Worm (Caenorhabditis elegans): ENCODE data around the gene ZC455.1.

Gene ZC455.1

ce11 chrV:12814481-12814882, 41.2 kb downstream of the ZC455.1 start:
- TF ChIP-seq W03F9.2 (tag; optimal IDR thresholded peaks at IDR 0.05) (no peak), him-1 (tag; optimal IDR thresholded peaks at IDR 0.05) (peak; percentile 83), dao-5 (tag; optimal IDR thresholded peaks at IDR 0.05) (no peak)

- no peak for TF ChIP-seq him-1 (tag; optimal IDR thresholded peaks at IDR 0.05)
- TF ChIP-seq W03F9.2 (tag; optimal IDR thresholded peaks at IDR 0.05): no peak
- TF ChIP-seq dao-5 (tag; optimal IDR thresholded peaks at IDR 0.05): no peak
Measured at ce11 chrV:12815386-12815785, 42.1 kb downstream of the ZC455.1 start.

ce11 chrV:12816672-12817071, 43.4 kb downstream of the ZC455.1 start:
- TF ChIP-seq W03F9.2 (tag; optimal IDR thresholded peaks at IDR 0.05) (no peak), dao-5 (tag; optimal IDR thresholded peaks at IDR 0.05) (no peak), him-1 (tag; optimal IDR thresholded peaks at IDR 0.05) (no peak)

- no peak for TF ChIP-seq dao-5 (tag; optimal IDR thresholded peaks at IDR 0.05)
- no peak for TF ChIP-seq him-1 (tag; optimal IDR thresholded peaks at IDR 0.05)
- TF ChIP-seq W03F9.2 (tag; optimal IDR thresholded peaks at IDR 0.05): no peak
Measured at ce11 chrV:12818486-12818885, 45.2 kb downstream of the ZC455.1 start.

ce11 chrV:12819155-12819554, 45.8 kb downstream of the ZC455.1 start:
- no peak for TF ChIP-seq W03F9.2 (tag; optimal IDR thresholded peaks at IDR 0.05)
- TF ChIP-seq dao-5 (tag; optimal IDR thresholded peaks at IDR 0.05): no peak
- TF ChIP-seq him-1 (tag; optimal IDR thresholded peaks at IDR 0.05): peak; percentile 89

ce11 chrV:12819792-12820453, 46.6 kb downstream of the ZC455.1 start, which contains the start of the genes ZC443.4 and ugt-18:
Gene ZC443.4, minus strand, starts transcription at chrV:12819886.
Gene ugt-18, plus strand, starts transcription at chrV:12820260.
- TF ChIP-seq dao-5 (tag; optimal IDR thresholded peaks at IDR 0.05): no peak
- no peak for TF ChIP-seq him-1 (tag; optimal IDR thresholded peaks at IDR 0.05)
- TF ChIP-seq W03F9.2 (tag; optimal IDR thresholded peaks at IDR 0.05): no peak

- TF ChIP-seq dao-5 (tag; optimal IDR thresholded peaks at IDR 0.05) (no peak), W03F9.2 (tag; optimal IDR thresholded peaks at IDR 0.05) (no peak), him-1 (tag; optimal IDR thresholded peaks at IDR 0.05) (no peak)
Measured at ce11 chrV:12822065-12822464, 48.7 kb downstream of the ZC455.1 start.

ce11 chrV:12824777-12825176, 51.5 kb downstream of the ZC455.1 start, which contains the start of gene ugt-16:
Gene ugt-16, plus strand, starts transcription at chrV:12825024.
- no peak for TF ChIP-seq him-1 (tag; optimal IDR thresholded peaks at IDR 0.05)
- TF ChIP-seq dao-5 (tag; optimal IDR thresholded peaks at IDR 0.05): no peak
- TF ChIP-seq W03F9.2 (tag; optimal IDR thresholded peaks at IDR 0.05): no peak

- TF ChIP-seq him-1 (tag; optimal IDR thresholded peaks at IDR 0.05) (no peak), W03F9.2 (tag; optimal IDR thresholded peaks at IDR 0.05) (no peak), dao-5 (tag; optimal IDR thresholded peaks at IDR 0.05) (no peak)
Measured at ce11 chrV:12827219-12827618, 53.9 kb downstream of the ZC455.1 start, which contains the start of gene ugt-15. Gene ugt-15, plus strand, starts transcription at chrV:12827519.
